Worm (Caenorhabditis elegans) whole organism, L1 larva: ENCODE data around the gene R10E4.9.

ENCODE experiments used
- C34B4.2 ChIP-seq: sonication (generic microtip); optimal IDR thresholded peaks from 2 replicates; lab custom pipeline; 2017; ENCODE audit warnings: mild to moderate bottlenecking, missing genetic modification characterization, missing compliant biosample characterization
- Y116A8C.19 ChIP-seq: sonication (generic microtip); optimal IDR thresholded peaks from 2 replicates; lab custom pipeline; 2016; ENCODE audit warnings: missing compliant biosample characterization, missing genetic modification characterization, borderline replicate concordance
- aha-1 ChIP-seq: fragments of 150-350 bp; optimal IDR thresholded peaks from 2 replicates; lab custom pipeline; 2014; ENCODE audit warnings: missing biosample characterization, missing genetic modification characterization
- ama-1 ChIP-seq: fragments of 150-350 bp; optimal IDR thresholded peaks from 2 replicates; lab custom pipeline; 2014
- ceh-63 ChIP-seq: fragments of 200-800 bp; sonication (Bioruptor generic); optimal IDR thresholded peaks from 2 replicates; lab custom pipeline; 2018; ENCODE audit warnings: mild to moderate bottlenecking, missing genetic modification characterization, missing compliant biosample characterization
- ceh-8 ChIP-seq: fragments of 200-800 bp; sonication (Bioruptor generic); optimal IDR thresholded peaks from 2 replicates; lab custom pipeline; 2018; ENCODE audit warnings: mild to moderate bottlenecking, missing genetic modification characterization, moderate library complexity, missing compliant biosample characterization
- ceh-82 ChIP-seq, 3 experiments: fragments of 150-350 bp in 1 of 3; sonication (generic microtip) in 2 of 3; optimal IDR thresholded peaks; 2 replicates each; lab custom pipeline; 2014 to 2017; ENCODE audit warnings: missing biosample characterization in 3 of 3, missing genetic modification characterization in 3 of 3
- ceh-90 ChIP-seq: sonication (generic microtip); optimal IDR thresholded peaks from 2 replicates; lab custom pipeline; 2016; ENCODE audit warnings: missing genetic modification characterization, missing compliant biosample characterization
- dpl-1 ChIP-seq, 3 experiments: fragments of 150-350 bp in 2 of 3; sonication (generic microtip) in 1 of 3; optimal IDR thresholded peaks; 2 replicates each; lab custom pipeline; 2014 to 2017; ENCODE audit warnings: missing biosample characterization in 3 of 3, missing genetic modification characterization in 3 of 3, missing genetic modification reagents in 3 of 3
- efl-1 ChIP-seq, 4 experiments: fragments of 150-350 bp; optimal IDR thresholded peaks in 3 of 4; peaks in 1 of 4; 1 replicate in 1 of 4; 2 replicates in 3 of 4; lab custom pipeline; 2014; ENCODE audit warnings: missing biosample characterization in 2 of 4, missing genetic modification characterization in 2 of 4, missing genetic modification reagents in 2 of 4
- efl-3 ChIP-seq: fragments of 200-800 bp; sonication (Bioruptor generic); optimal IDR thresholded peaks from 2 replicates; lab custom pipeline; 2018; ENCODE audit warnings: mild to moderate bottlenecking, missing genetic modification characterization, missing compliant biosample characterization
- egl-13 ChIP-seq: sonication (generic microtip); optimal IDR thresholded peaks from 2 replicates; lab custom pipeline; 2016; ENCODE audit warnings: missing genotype, missing genetic modification reagents, missing genetic modification characterization, missing compliant biosample characterization
- ets-5 ChIP-seq: fragments of 200-800 bp; sonication (Bioruptor generic); IDR thresholded peaks from 2 replicates; pipeline ENCODE4 v1.3.6; 2022; ENCODE audit warnings: missing genetic modification characterization, missing compliant biosample characterization
- fkh-10 ChIP-seq: sonication (generic microtip); optimal IDR thresholded peaks from 2 replicates; lab custom pipeline; 2017; ENCODE audit warnings: missing biosample characterization, missing genetic modification reagents, missing genetic modification characterization
- fos-1 ChIP-seq: fragments of 150-350 bp; optimal IDR thresholded peaks from 2 replicates; lab custom pipeline; 2014; ENCODE audit warnings: missing biosample characterization, missing genetic modification characterization
- hlh-17 ChIP-seq: fragments of 200-800 bp; sonication (Bioruptor generic); optimal IDR thresholded peaks from 2 replicates; lab custom pipeline; 2018; ENCODE audit warnings: missing genetic modification characterization, mild to moderate bottlenecking, missing compliant biosample characterization, moderate library complexity, borderline replicate concordance
- hpl-2 ChIP-seq: fragments of 150-350 bp; optimal IDR thresholded peaks from 2 replicates; lab custom pipeline; 2014; ENCODE audit warnings: missing biosample characterization, missing genetic modification reagents, missing genetic modification characterization
- irx-1 ChIP-seq: sonication (generic microtip); optimal IDR thresholded peaks from 2 replicates; lab custom pipeline; 2016; ENCODE audit warnings: missing genetic modification characterization, missing compliant biosample characterization
- jun-1 ChIP-seq: fragments of 150-350 bp; optimal IDR thresholded peaks from 2 replicates; lab custom pipeline; 2014; ENCODE audit warnings: missing biosample characterization, missing genetic modification reagents, missing genetic modification characterization
- lin-15B ChIP-seq: fragments of 150-350 bp; sonication (generic microtip); optimal IDR thresholded peaks from 3 replicates; lab custom pipeline; 2014; ENCODE audit warnings: missing biosample characterization, missing genetic modification characterization
- lin-39 ChIP-seq: fragments of 150-350 bp; optimal IDR thresholded peaks from 2 replicates; lab custom pipeline; 2014; ENCODE audit warnings: missing biosample characterization, missing genetic modification reagents, missing genetic modification characterization
- lir-3 ChIP-seq: sonication (generic microtip); optimal IDR thresholded peaks from 2 replicates; lab custom pipeline; 2016; ENCODE audit warnings: mild to moderate bottlenecking, missing genetic modification characterization, moderate library complexity, missing compliant biosample characterization; ENCODE audit not compliant: poor library complexity
- lsy-2 ChIP-seq, 2 experiments: fragments of 150-350 bp; optimal IDR thresholded peaks; 2 replicates each; lab custom pipeline; 2014; ENCODE audit warnings: missing biosample characterization in 2 of 2, missing genetic modification characterization in 2 of 2
- mab-9 ChIP-seq: fragments of 200-800 bp; sonication (Bioruptor generic); IDR thresholded peaks from 2 replicates; pipeline ENCODE4 v1.3.6; 2022; ENCODE audit warnings: missing genetic modification reagents, missing genetic modification characterization, missing compliant biosample characterization
- mdl-1 ChIP-seq, 2 experiments: fragments of 150-350 bp; optimal IDR thresholded peaks; 2 replicates each; lab custom pipeline; 2014 to 2017; ENCODE audit warnings: missing biosample characterization in 2 of 2, missing genetic modification characterization in 2 of 2, inconsistent platforms in 1 of 2
- mef-2 ChIP-seq: fragments of 150-350 bp; optimal IDR thresholded peaks from 2 replicates; lab custom pipeline; 2014; ENCODE audit warnings: missing biosample characterization, missing genetic modification characterization
- mep-1 ChIP-seq: fragments of 150-350 bp; optimal IDR thresholded peaks from 2 replicates; lab custom pipeline; 2014; ENCODE audit warnings: missing biosample characterization, missing genetic modification characterization
- nhr-11 ChIP-seq: fragments of 150-350 bp; optimal IDR thresholded peaks from 2 replicates; lab custom pipeline; 2014; ENCODE audit warnings: missing biosample characterization, missing genetic modification characterization
- nhr-19 ChIP-seq: fragments of 200-800 bp; sonication (Bioruptor generic); conservative IDR thresholded peaks from 2 replicates; pipeline ENCODE4 v1.3.6; 2022; ENCODE audit warnings: missing genetic modification characterization, missing compliant biosample characterization
- nhr-28 ChIP-seq: fragments of 150-350 bp; optimal IDR thresholded peaks from 2 replicates; lab custom pipeline; 2014; ENCODE audit warnings: missing biosample characterization, missing genetic modification characterization
- nhr-47 ChIP-seq: sonication (generic microtip); optimal IDR thresholded peaks from 2 replicates; lab custom pipeline; 2016; ENCODE audit warnings: mild to moderate bottlenecking, missing genetic modification characterization, moderate library complexity, missing compliant biosample characterization
- nhr-71 ChIP-seq: sonication (generic microtip); optimal IDR thresholded peaks from 2 replicates; lab custom pipeline; 2016; ENCODE audit warnings: mild to moderate bottlenecking, missing genetic modification characterization, moderate library complexity, missing compliant biosample characterization
- nhr-76 ChIP-seq: sonication (generic microtip); optimal IDR thresholded peaks from 2 replicates; lab custom pipeline; 2017; ENCODE audit warnings: missing biosample characterization, missing genetic modification characterization
- nhr-77 ChIP-seq: fragments of 150-350 bp; optimal IDR thresholded peaks from 2 replicates; lab custom pipeline; 2014; ENCODE audit warnings: missing biosample characterization, missing genetic modification characterization
- nhr-84 ChIP-seq: sonication (generic microtip); optimal IDR thresholded peaks from 2 replicates; lab custom pipeline; 2017; ENCODE audit warnings: missing biosample characterization, missing genetic modification characterization
- pax-3 ChIP-seq: fragments of 200-800 bp; sonication (Bioruptor generic); optimal IDR thresholded peaks from 2 replicates; lab custom pipeline; 2018; ENCODE audit warnings: mild to moderate bottlenecking, missing genetic modification characterization, moderate library complexity, missing compliant biosample characterization
- pqm-1 ChIP-seq: sonication (generic microtip); optimal IDR thresholded peaks from 3 replicates; lab custom pipeline; 2017; ENCODE audit warnings: missing biosample characterization, missing genetic modification characterization
- rnt-1 ChIP-seq: sonication (generic microtip); optimal IDR thresholded peaks from 2 replicates; lab custom pipeline; 2016; ENCODE audit warnings: mild to moderate bottlenecking, missing genetic modification characterization, moderate library complexity, missing compliant biosample characterization
- skn-1 ChIP-seq: fragments of 150-350 bp; optimal IDR thresholded peaks from 2 replicates; lab custom pipeline; 2014; ENCODE audit warnings: missing biosample characterization, missing genetic modification characterization
- snpc-4 ChIP-seq: fragments of 150-350 bp; optimal IDR thresholded peaks from 2 replicates; lab custom pipeline; 2014; ENCODE audit warnings: missing biosample characterization, missing genetic modification characterization
- sox-4 ChIP-seq: sonication (generic microtip); optimal IDR thresholded peaks from 2 replicates; lab custom pipeline; 2016; ENCODE audit warnings: missing genetic modification characterization, missing compliant biosample characterization
- sptf-1 ChIP-seq: fragments of 150-350 bp; optimal IDR thresholded peaks from 2 replicates; lab custom pipeline; 2014; ENCODE audit warnings: missing biosample characterization, missing genetic modification characterization
- sup-37 ChIP-seq: fragments of 200-800 bp; sonication (Bioruptor generic); optimal IDR thresholded peaks from 2 replicates; lab custom pipeline; 2018; ENCODE audit warnings: mild to moderate bottlenecking, missing genetic modification characterization, missing compliant biosample characterization
- swsn-7 ChIP-seq: sonication (generic microtip); optimal IDR thresholded peaks from 2 replicates; lab custom pipeline; 2016; ENCODE audit warnings: missing genetic modification characterization, missing compliant biosample characterization
- tbx-2 ChIP-seq: sonication (generic microtip); optimal IDR thresholded peaks from 2 replicates; lab custom pipeline; 2016; ENCODE audit warnings: missing genetic modification characterization, missing compliant biosample characterization
- tlp-1 ChIP-seq: fragments of 150-350 bp; optimal IDR thresholded peaks from 2 replicates; lab custom pipeline; 2014; ENCODE audit warnings: missing biosample characterization, missing genetic modification characterization
- unc-130 ChIP-seq: fragments of 150-350 bp; optimal IDR thresholded peaks from 2 replicates; lab custom pipeline; 2017; ENCODE audit warnings: missing biosample characterization, missing genetic modification characterization, inconsistent platforms
- unc-30 ChIP-seq: sonication (generic microtip); optimal IDR thresholded peaks from 2 replicates; lab custom pipeline; 2017; ENCODE audit warnings: missing biosample characterization, missing genetic modification characterization
- unc-86 ChIP-seq: sonication (generic microtip); optimal IDR thresholded peaks from 2 replicates; lab custom pipeline; 2016; ENCODE audit warnings: missing genetic modification characterization, missing compliant biosample characterization
- unc-98 ChIP-seq: fragments of 200-800 bp; sonication (Bioruptor generic); IDR thresholded peaks from 2 replicates; pipeline ENCODE4 v1.3.6; 2022; ENCODE audit warnings: missing genetic modification characterization, missing compliant biosample characterization
- ztf-4 ChIP-seq: fragments of 150-350 bp; optimal IDR thresholded peaks from 2 replicates; lab custom pipeline; 2014; ENCODE audit warnings: missing biosample characterization, missing genetic modification characterization

The R10E4.9 gene

DNA sequence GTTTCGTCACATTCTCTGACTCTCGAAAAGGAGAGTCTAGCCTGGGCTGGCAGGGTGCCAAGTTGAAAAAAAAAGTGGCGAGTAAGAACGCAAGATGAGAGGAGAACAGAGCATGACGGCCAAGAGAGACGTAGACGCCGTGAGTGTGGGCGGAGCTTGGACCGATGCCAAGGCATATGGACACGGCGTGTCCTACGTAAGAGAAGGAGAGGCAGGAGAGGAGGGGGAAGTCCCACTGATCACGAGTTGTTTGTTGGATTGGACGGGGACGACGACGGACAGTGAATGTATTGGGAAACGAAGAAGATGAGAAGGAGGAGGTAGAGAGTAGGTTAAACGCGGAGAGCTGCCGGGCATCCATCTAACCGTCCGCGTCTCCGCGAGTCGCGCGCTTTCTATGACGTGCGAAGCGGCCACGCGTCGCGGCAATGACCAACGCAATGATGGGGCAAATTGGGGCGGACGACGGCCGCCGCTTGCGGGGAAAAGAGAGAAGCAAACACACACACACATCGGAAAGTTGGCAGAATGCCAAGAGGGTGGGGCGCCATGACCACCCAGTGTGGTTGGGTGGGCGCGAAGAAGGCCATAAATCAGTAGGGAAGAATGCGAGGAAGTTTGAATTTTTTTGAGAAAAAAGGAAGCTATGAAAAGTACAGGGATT lies 20.1 kb downstream of the R10E4.9 start (continued):
- TF ChIP-seq skn-1 (tag; lab: Kevin White, UChicago) (peak; percentile 86), aha-1 (tag; lab: Kevin White, UChicago) (peak; percentile 79), pqm-1 (tag; lab: Kevin White, UChicago) (peak; percentile 70), ama-1 (lab: Kevin White, UChicago) (peak; percentile 48), mep-1 (tag; lab: Kevin White, UChicago) (peak; percentile 96), lin-39 (peak; percentile 84), mab-9 (GFP tag; lab: Robert Waterston, UW) (peak; percentile 92), irx-1 (tag; lab: Kevin White, UChicago) (peak; percentile 97), ztf-4 (peak; percentile 98), ceh-63 (GFP tag; lab: Kevin White, UChicago) (peak; percentile 27), nhr-71 (tag; lab: Kevin White, UChicago) (peak; percentile 100), nhr-77 (tag; lab: Kevin White, UChicago) (peak; percentile 94), fos-1 (tag; lab: Kevin White, UChicago) (peak; percentile 73), tbx-2 (tag; lab: Kevin White, UChicago) (peak; percentile 100), hpl-2 (GFP tag; lab: Kevin White, UChicago) (peak; percentile 70), snpc-4 (tag; lab: Kevin White, UChicago) (peak; percentile 87), nhr-76 (tag; lab: Kevin White, UChicago) (peak; percentile 17), hlh-17 (GFP tag; lab: Kevin White, UChicago) (no peak), nhr-28 (tag; lab: Kevin White, UChicago) (no peak), nhr-19 (GFP tag; lab: Robert Waterston, UW) (peak; percentile 98), unc-30 (tag; lab: Kevin White, UChicago) (peak; percentile 30), sup-37 (GFP tag; lab: Kevin White, UChicago) (peak; percentile 96), unc-98 (GFP tag; lab: Robert Waterston, UW) (peak; percentile 77), ets-5 (GFP tag; lab: Robert Waterston, UW) (no peak), efl-1 (optimal IDR thresholded peaks at IDR 0.05; lab: Kevin White, UChicago) (peak; percentile 81 to 86), efl-1 (GFP tag; optimal IDR thresholded peaks at IDR 0.05 in 1 of 2; lab: Kevin White, UChicago) (peak; percentile 65 to 97), nhr-11 (tag; lab: Kevin White, UChicago) (peak; percentile 97), ceh-8 (GFP tag; lab: Kevin White, UChicago) (peak; percentile 97), lin-15B (tag; lab: Kevin White, UChicago) (peak; percentile 48), nhr-47 (peak; percentile 99), lir-3 (tag; lab: Kevin White, UChicago) (peak; percentile 92), ceh-90 (tag; lab: Kevin White, UChicago) (peak; percentile 49), sox-4 (peak; percentile 97), egl-13 (tag; lab: Kevin White, UChicago) (peak; percentile 100), pax-3 (peak; percentile 98), swsn-7 (tag; lab: Kevin White, UChicago) (peak; percentile 99), C34B4.2 (tag; lab: Kevin White, UChicago) (peak; percentile 12), dpl-1 (GFP tag; optimal IDR thresholded peaks at IDR 0.05; lab: Kevin White, UChicago) (peak; percentile 59 to 68 (median 68)), mdl-1 (tag; optimal IDR thresholded peaks at IDR 0.05; lab: Kevin White, UChicago) (peak; percentile 65 to 95), jun-1 (tag; lab: Kevin White, UChicago) (peak; percentile 97), mef-2 (peak; percentile 96), sptf-1 (no peak), unc-130 (tag; lab: Kevin White, UChicago) (peak; percentile 55), efl-3 (peak; percentile 83), unc-86 (peak; percentile 100), Y116A8C.19 (tag; lab: Kevin White, UChicago) (peak; percentile 17), fkh-10 (GFP tag; lab: Kevin White, UChicago) (peak; percentile 92), nhr-84 (no peak), ceh-82 (tag; optimal IDR thresholded peaks at IDR 0.05; lab: Kevin White, UChicago) (peak; percentile 69 to 84 (median 73)), lsy-2 (tag; optimal IDR thresholded peaks at IDR 0.05; lab: Kevin White, UChicago) (peak; percentile 91 to 94), rnt-1 (tag; lab: Kevin White, UChicago) (peak; percentile 90), tlp-1 (tag; lab: Kevin White, UChicago) (no peak)
